Fruit fly (Drosophila melanogaster): ENCODE measurements around the gene mRpS31.

DNA sequence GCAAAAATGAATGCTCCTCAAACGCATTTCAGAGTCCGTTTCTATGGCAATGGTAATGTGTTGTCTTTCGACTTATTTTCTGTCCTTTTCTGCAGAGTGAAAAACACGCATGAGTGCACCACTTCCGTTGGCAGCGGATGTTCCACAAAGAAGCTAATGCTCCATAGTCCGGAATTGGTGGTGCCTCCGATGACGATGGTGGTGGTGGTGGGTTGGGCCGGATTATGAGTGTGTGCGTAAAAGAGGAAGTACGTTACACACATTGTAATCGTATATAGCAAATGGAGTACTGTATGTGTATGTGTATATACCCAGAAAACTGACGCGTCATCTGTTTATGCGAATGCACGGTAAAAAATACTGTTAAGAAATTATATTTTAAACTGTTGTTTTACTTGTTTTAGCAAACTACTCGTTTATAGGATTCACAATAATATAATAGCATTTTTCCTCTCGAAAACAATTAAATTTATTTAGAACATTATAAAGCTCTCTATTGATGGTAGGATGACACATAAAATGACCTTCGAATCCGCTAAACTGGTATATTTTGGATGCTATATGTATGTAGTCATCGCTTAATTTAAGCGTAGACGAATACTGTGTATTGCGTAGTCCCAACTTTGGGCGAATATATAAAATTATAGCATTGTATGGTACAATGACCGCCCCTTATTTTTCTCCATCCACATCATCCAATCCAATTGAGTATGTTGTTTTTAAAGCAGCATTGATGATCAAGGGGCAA is 40.3 kb downstream of the mRpS31 start:
- TF ChIP-seq Rel (GFP tag; optimal IDR thresholded peaks at IDR 0.05) (no peak), Rel (tag; optimal IDR thresholded peaks at IDR 0.05) (peak; percentile 10), HLH106 (tag; optimal IDR thresholded peaks at IDR 0.05) (no peak), h (GFP tag; optimal IDR thresholded peaks at IDR 0.05) (peak; percentile 48), Dif (GFP tag; optimal IDR thresholded peaks at IDR 0.05; ENCODE audit: partially characterized antibody) (no peak)

Measured in whole organism, wandering third instar larva.